Worm (Caenorhabditis elegans) whole organism, young adult: ENCODE data around the gene C24H11.1.

Source experiments
- B0035.1 ChIP-seq: sonication (generic microtip); optimal IDR thresholded peaks from 2 replicates; lab custom pipeline; 2016; ENCODE audit warnings: missing genetic modification characterization, mild to moderate bottlenecking, missing compliant biosample characterization, missing genotype, missing genetic modification reagents
- B0336.3 ChIP-seq: fragments of 200-800 bp; sonication (Bioruptor generic); IDR thresholded peaks from 2 replicates; pipeline ENCODE4 v1.3.6; 2022; ENCODE audit warnings: missing genetic modification characterization, missing compliant biosample characterization
- C06A6.2 ChIP-seq: fragments of 200-800 bp; sonication (Bioruptor generic); conservative IDR thresholded peaks from 2 replicates; pipeline ENCODE4 v1.3.6; 2022; ENCODE audit warnings: missing genetic modification characterization, missing compliant biosample characterization
- D2030.7 ChIP-seq: fragments of 200-800 bp; sonication (Bioruptor generic); IDR thresholded peaks from 2 replicates; pipeline ENCODE4 v1.3.6; 2022; ENCODE audit warnings: missing genetic modification reagents, missing genetic modification characterization, missing compliant biosample characterization
- F33H1.4 ChIP-seq: fragments of 200-800 bp; sonication (Bioruptor generic); IDR thresholded peaks from 2 replicates; pipeline ENCODE4 v1.3.6; 2022; ENCODE audit warnings: missing genetic modification reagents, missing genetic modification characterization, missing compliant biosample characterization
- F57A8.1 ChIP-seq: fragments of 200-800 bp; sonication (Bioruptor generic); optimal IDR thresholded peaks from 2 replicates; lab custom pipeline; 2018; ENCODE audit warnings: mild to moderate bottlenecking, missing genetic modification characterization, moderate library complexity, missing compliant biosample characterization
- T07F8.4 ChIP-seq: sonication (generic microtip); optimal IDR thresholded peaks from 2 replicates; lab custom pipeline; 2016; ENCODE audit warnings: mild to moderate bottlenecking, missing genetic modification characterization, moderate library complexity, missing compliant biosample characterization
- Y56A3A.18 ChIP-seq: fragments of 200-800 bp; sonication (Bioruptor generic); IDR thresholded peaks from 2 replicates; pipeline ENCODE4 v1.3.6; 2022; ENCODE audit warnings: missing genetic modification reagents, missing genetic modification characterization, missing compliant biosample characterization
- Y67H2A.10 ChIP-seq: fragments of 200-800 bp; sonication (Bioruptor generic); conservative IDR thresholded peaks from 2 replicates; pipeline ENCODE4 v1.3.6; 2022; ENCODE audit warnings: missing genetic modification reagents, missing genetic modification characterization, missing compliant biosample characterization
- akir-1 ChIP-seq: fragments of 200-800 bp; sonication (Bioruptor generic); optimal IDR thresholded peaks from 2 replicates; lab custom pipeline; 2018; ENCODE audit warnings: mild to moderate bottlenecking, missing genetic modification characterization, moderate library complexity, missing compliant biosample characterization
- aptf-2 ChIP-seq: fragments of 200-800 bp; sonication (Bioruptor generic); conservative IDR thresholded peaks from 2 replicates; pipeline ENCODE4 v1.3.6; 2022; ENCODE audit warnings: missing genetic modification reagents, missing genetic modification characterization, missing compliant biosample characterization
- atf-7 ChIP-seq: sonication (generic microtip); optimal IDR thresholded peaks from 2 replicates; lab custom pipeline; 2017; ENCODE audit warnings: mild to moderate bottlenecking, missing genetic modification characterization, missing compliant biosample characterization
- attf-5 ChIP-seq: fragments of 200-800 bp; sonication (Bioruptor generic); optimal IDR thresholded peaks from 2 replicates; lab custom pipeline; 2018; ENCODE audit warnings: mild to moderate bottlenecking, missing genetic modification characterization, missing compliant biosample characterization
- ccch-3 ChIP-seq: fragments of 200-800 bp; sonication (Bioruptor generic); optimal IDR thresholded peaks from 2 replicates; lab custom pipeline; 2018; ENCODE audit warnings: mild to moderate bottlenecking, missing genetic modification characterization, missing compliant biosample characterization
- cebp-1 ChIP-seq, 2 experiments: fragments of 200-800 bp in 1 of 2; sonication (Bioruptor generic) in 1 of 2; sonication (generic microtip) in 1 of 2; IDR thresholded peaks in 1 of 2; optimal IDR thresholded peaks in 1 of 2; 2 replicates each; pipeline versions ENCODE4 v1.3.6 to Lab custom; 2017 to 2022; ENCODE audit warnings: missing compliant biosample characterization in 2 of 2, missing genetic modification characterization in 2 of 2, mild to moderate bottlenecking in 1 of 2, missing genetic modification reagents in 1 of 2, moderate library complexity in 1 of 2
- ceh-100 ChIP-seq: fragments of 200-800 bp; sonication (Bioruptor generic); IDR thresholded peaks from 2 replicates; pipeline ENCODE4 v1.3.6; 2022; ENCODE audit warnings: missing genetic modification reagents, missing genetic modification characterization, missing compliant biosample characterization
- ceh-27 ChIP-seq: fragments of 200-800 bp; sonication (Bioruptor generic); optimal IDR thresholded peaks from 2 replicates; lab custom pipeline; 2018; ENCODE audit warnings: mild to moderate bottlenecking, missing genetic modification characterization, moderate library complexity, missing compliant biosample characterization
- ceh-40 ChIP-seq: fragments of 200-800 bp; sonication (Bioruptor generic); IDR thresholded peaks from 2 replicates; pipeline ENCODE4 v1.3.6; 2022; ENCODE audit warnings: missing genetic modification characterization, missing compliant biosample characterization
- ceh-79 ChIP-seq: sonication (generic microtip); optimal IDR thresholded peaks from 2 replicates; lab custom pipeline; 2017; ENCODE audit warnings: mild to moderate bottlenecking, missing genetic modification characterization, missing compliant biosample characterization
- dpff-1 ChIP-seq: sonication (generic microtip); optimal IDR thresholded peaks from 2 replicates; lab custom pipeline; 2017; ENCODE audit warnings: mild to moderate bottlenecking, missing genetic modification characterization, missing compliant biosample characterization
- dpl-1 ChIP-seq: fragments of 150-350 bp; optimal IDR thresholded peaks from 2 replicates; lab custom pipeline; 2014; ENCODE audit warnings: missing biosample characterization, missing genetic modification reagents, missing genetic modification characterization
- egl-18 ChIP-seq: fragments of 200-800 bp; sonication (Bioruptor generic); IDR thresholded peaks from 2 replicates; pipeline ENCODE4 v1.3.6; 2022; ENCODE audit warnings: missing genetic modification reagents, missing genetic modification characterization, missing compliant biosample characterization
- egl-44 ChIP-seq: fragments of 200-800 bp; sonication (Bioruptor generic); IDR thresholded peaks from 2 replicates; pipeline ENCODE4 v1.3.6; 2022; ENCODE audit warnings: missing genetic modification reagents, missing genetic modification characterization, missing compliant biosample characterization
- egrh-3 ChIP-seq: fragments of 200-800 bp; sonication (Bioruptor generic); IDR thresholded peaks from 2 replicates; pipeline ENCODE4 v1.3.6; 2022; ENCODE audit warnings: missing genetic modification reagents, missing genetic modification characterization, missing compliant biosample characterization
- lag-1 ChIP-seq: fragments of 200-800 bp; sonication (Bioruptor generic); IDR thresholded peaks from 2 replicates; pipeline ENCODE4 v1.3.6; 2022; ENCODE audit warnings: missing genetic modification reagents, missing genetic modification characterization, missing compliant biosample characterization
- let-607 ChIP-seq, 2 experiments: fragments of 200-800 bp in 1 of 2; sonication (Bioruptor generic) in 1 of 2; sonication (generic microtip) in 1 of 2; optimal IDR thresholded peaks; 2 replicates each; lab custom pipeline; 2016 to 2018; ENCODE audit warnings: mild to moderate bottlenecking in 2 of 2, missing compliant biosample characterization in 2 of 2, missing genetic modification characterization in 2 of 2, moderate library complexity in 2 of 2, missing genotype in 1 of 2
- lin-40 ChIP-seq: sonication (generic microtip); optimal IDR thresholded peaks from 2 replicates; lab custom pipeline; 2016; ENCODE audit warnings: missing genetic modification characterization, mild to moderate bottlenecking, missing compliant biosample characterization, missing genotype, missing genetic modification reagents
- lin-54 ChIP-seq: fragments of 200-800 bp; sonication (Bioruptor generic); optimal IDR thresholded peaks from 2 replicates; lab custom pipeline; 2018; ENCODE audit warnings: mild to moderate bottlenecking, missing genetic modification characterization, missing compliant biosample characterization
- lir-1 ChIP-seq: fragments of 200-800 bp; sonication (Bioruptor generic); conservative IDR thresholded peaks from 2 replicates; pipeline ENCODE4 v1.3.6; 2022; ENCODE audit warnings: missing genetic modification reagents, missing genetic modification characterization, missing compliant biosample characterization
- mes-4 ChIP-seq: sonication (generic microtip); optimal IDR thresholded peaks from 2 replicates; lab custom pipeline; 2016; ENCODE audit warnings: missing genotype, missing genetic modification characterization, missing compliant biosample characterization
- nfya-2 ChIP-seq: fragments of 200-800 bp; sonication (Bioruptor generic); IDR thresholded peaks from 2 replicates; pipeline ENCODE4 v1.3.6; 2022; ENCODE audit warnings: missing genetic modification reagents, missing genetic modification characterization, missing compliant biosample characterization
- nfyb-1 ChIP-seq: fragments of 200-800 bp; sonication (Bioruptor generic); IDR thresholded peaks from 2 replicates; pipeline ENCODE4 v1.3.6; 2022; ENCODE audit warnings: missing genetic modification reagents, missing genetic modification characterization, missing compliant biosample characterization
- nhr-120 ChIP-seq: fragments of 200-800 bp; sonication (Bioruptor generic); IDR thresholded peaks from 2 replicates; pipeline ENCODE4 v1.3.6; 2022; ENCODE audit warnings: missing genetic modification characterization, missing compliant biosample characterization
- nhr-80 ChIP-seq: sonication (generic microtip); optimal IDR thresholded peaks from 2 replicates; lab custom pipeline; 2016; ENCODE audit warnings: missing genetic modification characterization, missing compliant biosample characterization
- pha-4 ChIP-seq: fragments of 150-350 bp; sonication (generic microtip); optimal IDR thresholded peaks from 2 replicates; lab custom pipeline; 2014; ENCODE audit warnings: missing biosample characterization, missing genetic modification reagents, missing genetic modification characterization
- rcor-1 ChIP-seq: fragments of 200-800 bp; sonication (Bioruptor generic); IDR thresholded peaks from 2 replicates; pipeline ENCODE4 v1.3.6; 2022; ENCODE audit warnings: missing genetic modification reagents, missing genetic modification characterization, missing compliant biosample characterization
- rpc-1 ChIP-seq, 2 experiments: fragments of 150-350 bp in 1 of 2; sonication (generic microtip) in 1 of 2; optimal IDR thresholded peaks; 2 replicates each; lab custom pipeline; 2014 to 2018; ENCODE audit warnings: missing biosample characterization in 1 of 2, missing genetic modification characterization in 1 of 2, missing genetic modification reagents in 1 of 2, missing genotype in 1 of 2
- snpc-1.1 ChIP-seq: sonication (generic microtip); optimal IDR thresholded peaks from 2 replicates; lab custom pipeline; 2017; ENCODE audit warnings: missing genetic modification characterization, mild to moderate bottlenecking, missing compliant biosample characterization, antibody characterized with exemption, moderate library complexity, missing genotype, missing genetic modification reagents; ENCODE audit not compliant: insufficient read depth
- tbp1 ChIP-seq: fragments of 200-800 bp; sonication (Bioruptor generic); optimal IDR thresholded peaks from 2 replicates; lab custom pipeline; 2018; ENCODE audit warnings: mild to moderate bottlenecking, missing genetic modification characterization, missing compliant biosample characterization
- tlf-1 ChIP-seq: fragments of 200-800 bp; sonication (Bioruptor generic); optimal IDR thresholded peaks from 2 replicates; lab custom pipeline; 2018; ENCODE audit warnings: mild to moderate bottlenecking, missing genetic modification characterization, missing compliant biosample characterization
- unc-130 ChIP-seq: sonication (generic microtip); optimal IDR thresholded peaks from 2 replicates; lab custom pipeline; 2016; ENCODE audit warnings: missing genetic modification reagents, missing genetic modification characterization, missing compliant biosample characterization
- ztf-18 ChIP-seq: sonication (generic microtip); optimal IDR thresholded peaks from 2 replicates; lab custom pipeline; 2016; ENCODE audit warnings: missing genotype, mild to moderate bottlenecking, missing genetic modification characterization, missing compliant biosample characterization
- ztf-22 ChIP-seq: fragments of 200-800 bp; sonication (Bioruptor generic); optimal IDR thresholded peaks from 2 replicates; lab custom pipeline; 2018; ENCODE audit warnings: mild to moderate bottlenecking, missing genetic modification characterization, moderate library complexity, missing compliant biosample characterization

The C24H11.1 gene

ce11 chrIII:11817865-11818264, 30.4 kb downstream of the C24H11.1 start (continued):
- TF ChIP-seq ceh-100 (GFP tag; lab: Robert Waterston, UW) (no peak), ztf-18 (tag; lab: Kevin White, UChicago) (no peak)

ce11 chrIII:11822407-11822806, 34.9 kb downstream of the C24H11.1 start, which contains the start of gene maa-1:
maa-1 (minus strand) TSS chrIII:11822526.
- no peak for TF ChIP-seq tlf-1 (GFP tag; lab: Kevin White, UChicago)
- peak; percentile 48 for TF ChIP-seq nhr-80 (tag; lab: Kevin White, UChicago)

- TF ChIP-seq lag-1 (GFP tag; lab: Robert Waterston, UW) (no peak), ztf-18 (tag; lab: Kevin White, UChicago) (peak; percentile 8), B0035.1 (tag; lab: Kevin White, UChicago) (no peak), mes-4 (tag; lab: Kevin White, UChicago) (no peak), F57A8.1 (no peak), ceh-27 (GFP tag; lab: Kevin White, UChicago) (peak; percentile 88), lin-54 (peak; percentile 71), dpff-1 (tag; lab: Kevin White, UChicago) (no peak), atf-7 (peak; percentile 32), ceh-79 (tag; lab: Kevin White, UChicago) (no peak), rpc-1 (optimal IDR thresholded peaks at IDR 0.05; lab: Kevin White, UChicago) (no peak), rpc-1 (tag; optimal IDR thresholded peaks at IDR 0.05; lab: Kevin White, UChicago) (no peak), dpl-1 (GFP tag; lab: Kevin White, UChicago) (peak; percentile 57), aptf-2 (GFP tag; lab: Robert Waterston, UW) (no peak), Y56A3A.18 (GFP tag; lab: Robert Waterston, UW) (no peak), ceh-40 (GFP tag; lab: Robert Waterston, UW) (no peak), unc-130 (GFP tag; lab: Kevin White, UChicago) (no peak), let-607 (tag; optimal IDR thresholded peaks at IDR 0.05; lab: Kevin White, UChicago) (peak in 1 of 2 experiments; percentile 30), B0336.3 (GFP tag; lab: Robert Waterston, UW) (peak; percentile 79), D2030.7 (GFP tag; lab: Robert Waterston, UW) (peak; percentile 49; the same call in 1 of the 2 replicates), nhr-120 (GFP tag; lab: Robert Waterston, UW) (no peak), snpc-1.1 (tag; lab: Kevin White, UChicago) (no peak), nfya-2 (GFP tag; lab: Robert Waterston, UW) (no peak), Y67H2A.10 (peak; percentile 71; the same call in 1 of the 2 replicates), rcor-1 (GFP tag; lab: Robert Waterston, UW) (peak; percentile 19; the same call in 1 of the 2 replicates), akir-1 (no peak), lir-1 (GFP tag; lab: Robert Waterston, UW) (no peak), egrh-3 (GFP tag; lab: Robert Waterston, UW) (0 out of 2 replicates have a peak, but pooled peaks have one; percentile 14), C06A6.2 (GFP tag; lab: Robert Waterston, UW) (peak; percentile 39; the same call in 1 of the 2 replicates), attf-5 (GFP tag; lab: Kevin White, UChicago) (peak; percentile 94), nfyb-1 (GFP tag; lab: Robert Waterston, UW) (peak; percentile 80), egl-18 (GFP tag; lab: Robert Waterston, UW) (no peak), tlf-1 (GFP tag; lab: Kevin White, UChicago) (peak; percentile 58), F33H1.4 (peak; percentile 51), ccch-3 (GFP tag; lab: Kevin White, UChicago) (no peak), pha-4 (peak; percentile 64), tbp1 (GFP tag; lab: Kevin White, UChicago) (peak; percentile 66), ztf-22 (peak; percentile 36), egl-44 (peak; percentile 69; the same call in 1 of the 2 replicates), lin-40 (tag; lab: Kevin White, UChicago) (peak; percentile 72), cebp-1 (GFP tag; IDR thresholded peaks at IDR 0.05; lab: Robert Waterston, UW) (0 out of 2 replicates have a peak, but pooled peaks have one; percentile 42), cebp-1 (tag; optimal IDR thresholded peaks at IDR 0.05; lab: Kevin White, UChicago) (peak; percentile 81), T07F8.4 (no peak)
Measured at ce11 chrIII:11823260-11823659, 35.8 kb downstream of the C24H11.1 start, which contains the start of gene C18D11.3. C18D11.3 (plus strand) TSS chrIII:11823448.
